Worm (Caenorhabditis elegans) whole organism, young adult: ENCODE results near the gene F56H11.2.
A peak's percentile ranks its signal among the peaks of the same experiment; 100 is the strongest.

Experiments used
- C06A6.2 ChIP-seq: fragments of 200-800 bp; sonication (Bioruptor generic); conservative IDR thresholded peaks from 2 replicates; pipeline ENCODE4 v1.3.6; 2022; ENCODE audit warnings: missing genetic modification characterization, missing compliant biosample characterization
- F22D6.2 ChIP-seq: sonication (generic microtip); optimal IDR thresholded peaks from 2 replicates; lab custom pipeline; 2016; ENCODE audit warnings: mild to moderate bottlenecking, missing genetic modification characterization, missing compliant biosample characterization
- F37B4.10 ChIP-seq: fragments of 200-800 bp; sonication (Bioruptor generic); IDR thresholded peaks from 2 replicates; pipeline ENCODE4 v1.3.6; 2022; ENCODE audit warnings: missing genetic modification characterization, missing compliant biosample characterization
- F57A8.1 ChIP-seq: fragments of 200-800 bp; sonication (Bioruptor generic); optimal IDR thresholded peaks from 2 replicates; lab custom pipeline; 2018; ENCODE audit warnings: mild to moderate bottlenecking, missing genetic modification characterization, moderate library complexity, missing compliant biosample characterization
- T26A5.8 ChIP-seq: sonication (generic microtip); optimal IDR thresholded peaks from 2 replicates; lab custom pipeline; 2016; ENCODE audit warnings: missing genetic modification characterization, missing compliant biosample characterization
- Y53F4B.3 ChIP-seq: fragments of 200-800 bp; sonication (Bioruptor generic); IDR thresholded peaks from 2 replicates; pipeline ENCODE4 v1.3.6; 2022; ENCODE audit warnings: missing genetic modification reagents, missing genetic modification characterization, missing compliant biosample characterization
- Y53G8AR.9 ChIP-seq: fragments of 200-800 bp; sonication (Bioruptor generic); conservative IDR thresholded peaks from 2 replicates; pipeline ENCODE4 v1.3.6; 2022; ENCODE audit warnings: missing genetic modification reagents, missing genetic modification characterization, missing compliant biosample characterization
- Y56A3A.18 ChIP-seq: fragments of 200-800 bp; sonication (Bioruptor generic); IDR thresholded peaks from 2 replicates; pipeline ENCODE4 v1.3.6; 2022; ENCODE audit warnings: missing genetic modification reagents, missing genetic modification characterization, missing compliant biosample characterization
- Y67H2A.10 ChIP-seq: fragments of 200-800 bp; sonication (Bioruptor generic); conservative IDR thresholded peaks from 2 replicates; pipeline ENCODE4 v1.3.6; 2022; ENCODE audit warnings: missing genetic modification reagents, missing genetic modification characterization, missing compliant biosample characterization
- bed-1 ChIP-seq: fragments of 200-800 bp; sonication (Bioruptor generic); IDR thresholded peaks from 2 replicates; pipeline ENCODE4 v1.3.6; 2022; ENCODE audit warnings: missing genetic modification reagents, missing genetic modification characterization, missing compliant biosample characterization
- bed-2 ChIP-seq: fragments of 200-800 bp; sonication (Bioruptor generic); IDR thresholded peaks from 2 replicates; pipeline ENCODE4 v1.3.6; 2022; ENCODE audit warnings: missing genetic modification reagents, missing genetic modification characterization, missing compliant biosample characterization
- cebp-1 ChIP-seq, 2 experiments: fragments of 200-800 bp in 1 of 2; sonication (Bioruptor generic) in 1 of 2; sonication (generic microtip) in 1 of 2; IDR thresholded peaks in 1 of 2; optimal IDR thresholded peaks in 1 of 2; 2 replicates each; pipeline versions ENCODE4 v1.3.6 to Lab custom; 2017 to 2022; ENCODE audit warnings: missing compliant biosample characterization in 2 of 2, missing genetic modification characterization in 2 of 2, mild to moderate bottlenecking in 1 of 2, missing genetic modification reagents in 1 of 2, moderate library complexity in 1 of 2
- ceh-27 ChIP-seq: fragments of 200-800 bp; sonication (Bioruptor generic); optimal IDR thresholded peaks from 2 replicates; lab custom pipeline; 2018; ENCODE audit warnings: mild to moderate bottlenecking, missing genetic modification characterization, moderate library complexity, missing compliant biosample characterization
- dox-1 ChIP-seq: fragments of 200-800 bp; sonication (Bioruptor generic); IDR thresholded peaks from 2 replicates; pipeline ENCODE4 v1.3.6; 2022; ENCODE audit warnings: missing genetic modification reagents, missing genetic modification characterization, missing compliant biosample characterization
- efl-1 ChIP-seq: fragments of 150-350 bp; optimal IDR thresholded peaks from 2 replicates; lab custom pipeline; 2014; ENCODE audit warnings: missing biosample characterization, missing genetic modification reagents, missing genetic modification characterization
- egl-44 ChIP-seq: fragments of 200-800 bp; sonication (Bioruptor generic); IDR thresholded peaks from 2 replicates; pipeline ENCODE4 v1.3.6; 2022; ENCODE audit warnings: missing genetic modification reagents, missing genetic modification characterization, missing compliant biosample characterization
- egrh-3 ChIP-seq: fragments of 200-800 bp; sonication (Bioruptor generic); IDR thresholded peaks from 2 replicates; pipeline ENCODE4 v1.3.6; 2022; ENCODE audit warnings: missing genetic modification reagents, missing genetic modification characterization, missing compliant biosample characterization
- ekl-4 ChIP-seq: fragments of 200-800 bp; sonication (Bioruptor generic); IDR thresholded peaks from 2 replicates; pipeline ENCODE4 v1.3.6; 2022; ENCODE audit warnings: missing genetic modification reagents, missing genetic modification characterization, missing compliant biosample characterization
- gei-17 ChIP-seq: fragments of 200-800 bp; sonication (Bioruptor generic); optimal IDR thresholded peaks from 2 replicates; lab custom pipeline; 2018; ENCODE audit warnings: mild to moderate bottlenecking, missing genetic modification characterization, missing compliant biosample characterization
- hmg-1.2 ChIP-seq: fragments of 200-800 bp; sonication (Bioruptor generic); IDR thresholded peaks from 2 replicates; pipeline ENCODE4 v1.3.6; 2022; ENCODE audit warnings: missing genetic modification reagents, missing genetic modification characterization, missing compliant biosample characterization
- let-526 ChIP-seq: fragments of 200-800 bp; sonication (Bioruptor generic); IDR thresholded peaks from 2 replicates; pipeline ENCODE4 v1.3.6; 2022; ENCODE audit warnings: missing genetic modification reagents, missing genetic modification characterization, missing compliant biosample characterization
- lin-40 ChIP-seq: sonication (generic microtip); optimal IDR thresholded peaks from 2 replicates; lab custom pipeline; 2016; ENCODE audit warnings: missing genetic modification characterization, mild to moderate bottlenecking, missing compliant biosample characterization, missing genotype, missing genetic modification reagents
- lir-1 ChIP-seq: fragments of 200-800 bp; sonication (Bioruptor generic); conservative IDR thresholded peaks from 2 replicates; pipeline ENCODE4 v1.3.6; 2022; ENCODE audit warnings: missing genetic modification reagents, missing genetic modification characterization, missing compliant biosample characterization
- lsl-1 ChIP-seq: fragments of 200-800 bp; sonication (Bioruptor generic); optimal IDR thresholded peaks from 2 replicates; lab custom pipeline; 2018; ENCODE audit warnings: mild to moderate bottlenecking, missing genetic modification characterization, moderate library complexity, missing compliant biosample characterization
- mel-28 ChIP-seq: sonication (generic microtip); optimal IDR thresholded peaks from 2 replicates; lab custom pipeline; 2016; ENCODE audit warnings: borderline replicate concordance, mild to moderate bottlenecking, missing genetic modification characterization, missing compliant biosample characterization
- mes-4 ChIP-seq: sonication (generic microtip); optimal IDR thresholded peaks from 2 replicates; lab custom pipeline; 2016; ENCODE audit warnings: missing genotype, missing genetic modification characterization, missing compliant biosample characterization
- nfyb-1 ChIP-seq: fragments of 200-800 bp; sonication (Bioruptor generic); IDR thresholded peaks from 2 replicates; pipeline ENCODE4 v1.3.6; 2022; ENCODE audit warnings: missing genetic modification reagents, missing genetic modification characterization, missing compliant biosample characterization
- nhr-80 ChIP-seq: sonication (generic microtip); optimal IDR thresholded peaks from 2 replicates; lab custom pipeline; 2016; ENCODE audit warnings: missing genetic modification characterization, missing compliant biosample characterization
- nhr-90 ChIP-seq: sonication (generic microtip); optimal IDR thresholded peaks from 2 replicates; lab custom pipeline; 2016; ENCODE audit warnings: missing genotype, mild to moderate bottlenecking, missing genetic modification characterization, missing compliant biosample characterization
- rcor-1 ChIP-seq: fragments of 200-800 bp; sonication (Bioruptor generic); IDR thresholded peaks from 2 replicates; pipeline ENCODE4 v1.3.6; 2022; ENCODE audit warnings: missing genetic modification reagents, missing genetic modification characterization, missing compliant biosample characterization
- repo-1 ChIP-seq: sonication (generic microtip); optimal IDR thresholded peaks from 2 replicates; lab custom pipeline; 2017; ENCODE audit warnings: mild to moderate bottlenecking, missing genetic modification characterization, missing compliant biosample characterization
- tlf-1 ChIP-seq: fragments of 200-800 bp; sonication (Bioruptor generic); optimal IDR thresholded peaks from 2 replicates; lab custom pipeline; 2018; ENCODE audit warnings: mild to moderate bottlenecking, missing genetic modification characterization, missing compliant biosample characterization
- ztf-26 ChIP-seq: sonication (generic microtip); optimal IDR thresholded peaks from 2 replicates; lab custom pipeline; 2017; ENCODE audit warnings: missing genetic modification characterization, missing compliant biosample characterization
- ztf-28 ChIP-seq: fragments of 200-800 bp; sonication (Bioruptor generic); IDR thresholded peaks from 2 replicates; pipeline ENCODE4 v1.3.6; 2022; ENCODE audit warnings: missing genetic modification reagents, missing genetic modification characterization, missing compliant biosample characterization

Gene F56H11.2

DNA sequence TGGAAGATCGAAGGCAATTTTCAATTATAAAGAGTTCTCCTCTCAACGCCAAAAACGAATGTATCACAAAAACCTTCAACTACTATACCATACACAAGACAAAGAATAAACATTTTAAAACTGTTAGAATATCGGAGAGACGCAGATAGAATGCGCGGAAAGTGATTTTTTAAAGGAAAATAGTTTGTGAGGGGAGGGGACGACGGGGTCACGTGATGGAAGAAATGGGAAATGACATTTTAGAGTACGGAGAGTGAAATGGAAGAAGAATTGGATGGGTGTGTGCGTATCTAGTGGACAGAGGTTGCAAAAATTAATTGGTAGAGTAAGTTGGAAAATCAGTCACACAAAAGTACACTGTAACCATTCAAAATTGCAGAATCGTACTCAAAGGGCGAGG lies 1.4 kb upstream of the F56H11.2 start:
- TF ChIP-seq lin-40: peak; percentile 44
- 0 out of 2 replicates have a peak, but pooled peaks have one; percentile 18 for TF ChIP-seq dox-1
- no peak for TF ChIP-seq egrh-3 (GFP tag; lab: Robert Waterston, UW)

DNA sequence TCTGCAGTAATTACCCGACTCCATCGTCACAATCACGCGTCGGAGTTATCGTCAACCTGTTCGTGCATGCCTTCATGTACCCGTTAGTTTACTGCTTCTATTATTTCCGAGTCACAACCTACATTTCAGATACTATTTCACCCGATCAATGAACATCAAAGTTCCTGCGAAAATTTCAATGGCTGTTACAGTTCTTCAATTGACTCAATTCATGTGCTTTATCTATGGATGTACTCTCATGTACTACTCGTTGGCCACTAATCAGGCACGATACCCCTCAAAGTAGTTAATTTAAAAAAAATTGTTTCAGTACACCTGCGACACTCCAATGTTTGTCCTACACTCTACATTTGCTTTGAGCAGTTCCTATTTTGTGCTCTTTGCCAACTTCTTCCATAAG lies 2.2 kb downstream of the F56H11.2 start:
- TF ChIP-seq gei-17 (peak; percentile 6), bed-2 (no peak), bed-1 (GFP tag; lab: Robert Waterston, UW) (no peak), lsl-1 (GFP tag; lab: Kevin White, UChicago) (no peak), ztf-26 (tag; lab: Kevin White, UChicago) (peak; percentile 6), nfyb-1 (no peak), Y53F4B.3 (GFP tag; lab: Robert Waterston, UW) (no peak), ztf-28 (GFP tag; lab: Robert Waterston, UW) (no peak), T26A5.8 (tag; lab: Kevin White, UChicago) (no peak), lir-1 (no peak), mel-28 (tag; lab: Kevin White, UChicago) (no peak), efl-1 (GFP tag; lab: Kevin White, UChicago) (no peak), Y56A3A.18 (no peak), Y67H2A.10 (GFP tag; lab: Robert Waterston, UW) (no peak), mes-4 (tag; lab: Kevin White, UChicago) (no peak), dox-1 (no peak), repo-1 (tag; lab: Kevin White, UChicago) (peak; percentile 3), F37B4.10 (GFP tag; lab: Robert Waterston, UW) (no peak)

DNA sequence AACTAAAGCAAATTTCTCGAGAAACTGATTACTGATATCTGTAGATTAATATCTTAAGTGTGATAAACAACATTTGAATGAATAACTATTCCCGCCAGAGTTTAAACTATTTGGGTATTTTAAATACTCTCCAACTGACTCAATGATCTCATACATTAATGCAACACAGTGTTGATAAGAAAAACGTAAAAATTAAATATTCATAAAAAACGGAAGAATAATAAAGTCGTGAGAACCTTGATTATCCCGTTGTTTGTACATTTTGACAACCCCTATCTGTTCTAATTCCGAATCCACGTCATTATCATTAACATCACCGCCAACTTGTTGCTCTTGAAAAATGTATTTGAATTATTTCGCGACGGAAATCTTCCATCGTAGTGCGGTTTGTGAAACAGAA lies 3.3 kb downstream of the F56H11.2 start, which contains the start of gene elo-7:
Gene elo-7 (plus strand): TSS at position 301 of the 400 bp plus-strand sequence.
- TF ChIP-seq F57A8.1 (GFP tag; lab: Kevin White, UChicago) (no peak), bed-1 (GFP tag; lab: Robert Waterston, UW) (no peak), egrh-3 (GFP tag; lab: Robert Waterston, UW) (no peak), rcor-1 (no peak), egl-44 (no peak), cebp-1 (GFP tag; IDR thresholded peaks at IDR 0.05; lab: Robert Waterston, UW) (no peak), cebp-1 (tag; optimal IDR thresholded peaks at IDR 0.05; lab: Kevin White, UChicago) (no peak), mes-4 (tag; lab: Kevin White, UChicago) (no peak), ceh-27 (GFP tag; lab: Kevin White, UChicago) (no peak), C06A6.2 (GFP tag; lab: Robert Waterston, UW) (no peak)

DNA sequence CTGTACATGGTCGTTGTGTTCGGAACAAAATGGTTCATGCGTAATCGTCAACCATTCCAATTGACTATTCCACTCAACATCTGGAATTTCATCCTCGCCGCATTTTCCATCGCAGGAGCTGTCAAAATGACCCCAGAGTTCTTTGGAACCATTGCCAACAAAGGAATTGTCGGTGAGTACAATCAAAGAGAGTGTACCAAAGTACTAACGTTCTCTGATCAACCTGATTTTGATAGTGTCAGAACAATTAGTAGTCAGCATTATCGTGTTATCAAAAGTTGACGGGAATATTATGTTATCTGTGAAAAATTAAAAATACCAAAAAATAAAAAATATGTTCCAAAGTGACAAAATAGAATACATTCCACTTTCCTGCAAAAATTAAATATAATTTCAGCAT lies 6.0 kb downstream of the F56H11.2 start:
- no peak for TF ChIP-seq hmg-1.2
- no peak for TF ChIP-seq F22D6.2
- TF ChIP-seq lir-1: no peak
- no peak for TF ChIP-seq nhr-90 (tag; lab: Kevin White, UChicago)
- peak; percentile 34 for TF ChIP-seq nhr-80 (tag; lab: Kevin White, UChicago)
- no peak for TF ChIP-seq mel-28 (tag; lab: Kevin White, UChicago)
- TF ChIP-seq tlf-1 (GFP tag; lab: Kevin White, UChicago): no peak
- TF ChIP-seq Y53G8AR.9: no peak
- TF ChIP-seq ekl-4: 0 out of 2 replicates have a peak, but pooled peaks have one; percentile 12
- no peak for TF ChIP-seq let-526
